Worm (Caenorhabditis elegans) whole organism, young adult: ENCODE measurements around the gene chts-1.

ENCODE experiments used
- C06A6.2 ChIP-seq: fragments of 200-800 bp; sonication (Bioruptor generic); conservative IDR thresholded peaks from 2 replicates; pipeline ENCODE4 v1.3.6; 2022; ENCODE audit warnings: missing genetic modification characterization, missing compliant biosample characterization
- C17E4.6 ChIP-seq: fragments of 200-800 bp; sonication (Bioruptor generic); IDR thresholded peaks from 2 replicates; pipeline ENCODE4 v1.3.6; 2022; ENCODE audit warnings: missing genetic modification reagents, missing genetic modification characterization, missing compliant biosample characterization
- F22D6.2 ChIP-seq: sonication (generic microtip); optimal IDR thresholded peaks from 2 replicates; lab custom pipeline; 2016; ENCODE audit warnings: mild to moderate bottlenecking, missing genetic modification characterization, missing compliant biosample characterization
- F33H1.4 ChIP-seq: fragments of 200-800 bp; sonication (Bioruptor generic); IDR thresholded peaks from 2 replicates; pipeline ENCODE4 v1.3.6; 2022; ENCODE audit warnings: missing genetic modification reagents, missing genetic modification characterization, missing compliant biosample characterization
- F49E8.2 ChIP-seq: sonication (generic microtip); optimal IDR thresholded peaks from 3 replicates; lab custom pipeline; 2017; ENCODE audit warnings: missing genetic modification characterization, mild to moderate bottlenecking, missing compliant biosample characterization, antibody characterized with exemption, moderate library complexity; ENCODE audit not compliant: insufficient read depth
- F57A8.1 ChIP-seq: fragments of 200-800 bp; sonication (Bioruptor generic); optimal IDR thresholded peaks from 2 replicates; lab custom pipeline; 2018; ENCODE audit warnings: mild to moderate bottlenecking, missing genetic modification characterization, moderate library complexity, missing compliant biosample characterization
- F57C9.4 ChIP-seq: sonication (generic microtip); optimal IDR thresholded peaks from 2 replicates; lab custom pipeline; 2017; ENCODE audit warnings: mild to moderate bottlenecking, missing genetic modification characterization, missing compliant biosample characterization
- T07F8.4 ChIP-seq: sonication (generic microtip); optimal IDR thresholded peaks from 2 replicates; lab custom pipeline; 2016; ENCODE audit warnings: mild to moderate bottlenecking, missing genetic modification characterization, moderate library complexity, missing compliant biosample characterization
- T26A5.8 ChIP-seq: sonication (generic microtip); optimal IDR thresholded peaks from 2 replicates; lab custom pipeline; 2016; ENCODE audit warnings: missing genetic modification characterization, missing compliant biosample characterization
- Y53G8AR.9 ChIP-seq: fragments of 200-800 bp; sonication (Bioruptor generic); conservative IDR thresholded peaks from 2 replicates; pipeline ENCODE4 v1.3.6; 2022; ENCODE audit warnings: missing genetic modification reagents, missing genetic modification characterization, missing compliant biosample characterization
- Y79H2A.3 ChIP-seq: fragments of 200-800 bp; sonication (Bioruptor generic); conservative IDR thresholded peaks from 2 replicates; pipeline ENCODE4 v1.3.6; 2022; ENCODE audit warnings: missing genetic modification reagents, missing genetic modification characterization, missing compliant biosample characterization
- Y95B8A.8 ChIP-seq: fragments of 200-800 bp; sonication (Bioruptor generic); IDR thresholded peaks from 2 replicates; pipeline ENCODE4 v1.3.6; 2022; ENCODE audit warnings: missing genetic modification reagents, missing genetic modification characterization, missing compliant biosample characterization
- athp-1 ChIP-seq: sonication (generic microtip); optimal IDR thresholded peaks from 2 replicates; lab custom pipeline; 2017; ENCODE audit warnings: mild to moderate bottlenecking, missing genetic modification characterization, missing compliant biosample characterization
- attf-3 ChIP-seq: fragments of 200-800 bp; sonication (Bioruptor generic); conservative IDR thresholded peaks from 2 replicates; pipeline ENCODE4 v1.3.6; 2022; ENCODE audit warnings: missing genetic modification reagents, missing genetic modification characterization, missing compliant biosample characterization
- attf-5 ChIP-seq: fragments of 200-800 bp; sonication (Bioruptor generic); optimal IDR thresholded peaks from 2 replicates; lab custom pipeline; 2018; ENCODE audit warnings: mild to moderate bottlenecking, missing genetic modification characterization, missing compliant biosample characterization
- ccch-3 ChIP-seq: fragments of 200-800 bp; sonication (Bioruptor generic); optimal IDR thresholded peaks from 2 replicates; lab custom pipeline; 2018; ENCODE audit warnings: mild to moderate bottlenecking, missing genetic modification characterization, missing compliant biosample characterization
- cebp-1 ChIP-seq, 2 experiments: fragments of 200-800 bp in 1 of 2; sonication (Bioruptor generic) in 1 of 2; sonication (generic microtip) in 1 of 2; IDR thresholded peaks in 1 of 2; optimal IDR thresholded peaks in 1 of 2; 2 replicates each; pipeline versions ENCODE4 v1.3.6 to Lab custom; 2017 to 2022; ENCODE audit warnings: missing compliant biosample characterization in 2 of 2, missing genetic modification characterization in 2 of 2, mild to moderate bottlenecking in 1 of 2, missing genetic modification reagents in 1 of 2, moderate library complexity in 1 of 2
- cebp-2 ChIP-seq: fragments of 200-800 bp; sonication (Bioruptor generic); IDR thresholded peaks from 2 replicates; pipeline ENCODE4 v1.3.6; 2022; ENCODE audit warnings: missing genetic modification characterization, missing compliant biosample characterization
- ceh-40 ChIP-seq: fragments of 200-800 bp; sonication (Bioruptor generic); IDR thresholded peaks from 2 replicates; pipeline ENCODE4 v1.3.6; 2022; ENCODE audit warnings: missing genetic modification characterization, missing compliant biosample characterization
- ceh-91 ChIP-seq: fragments of 200-800 bp; sonication (Bioruptor generic); IDR thresholded peaks from 2 replicates; pipeline ENCODE4 v1.3.6; 2022; ENCODE audit warnings: missing genetic modification reagents, missing genetic modification characterization, missing compliant biosample characterization
- dox-1 ChIP-seq: fragments of 200-800 bp; sonication (Bioruptor generic); IDR thresholded peaks from 2 replicates; pipeline ENCODE4 v1.3.6; 2022; ENCODE audit warnings: missing genetic modification reagents, missing genetic modification characterization, missing compliant biosample characterization
- dpl-1 ChIP-seq: fragments of 150-350 bp; optimal IDR thresholded peaks from 2 replicates; lab custom pipeline; 2014; ENCODE audit warnings: missing biosample characterization, missing genetic modification reagents, missing genetic modification characterization
- efl-1 ChIP-seq: fragments of 150-350 bp; optimal IDR thresholded peaks from 2 replicates; lab custom pipeline; 2014; ENCODE audit warnings: missing biosample characterization, missing genetic modification reagents, missing genetic modification characterization
- ekl-4 ChIP-seq: fragments of 200-800 bp; sonication (Bioruptor generic); IDR thresholded peaks from 2 replicates; pipeline ENCODE4 v1.3.6; 2022; ENCODE audit warnings: missing genetic modification reagents, missing genetic modification characterization, missing compliant biosample characterization
- hmg-20 ChIP-seq: fragments of 200-800 bp; sonication (Bioruptor generic); IDR thresholded peaks from 2 replicates; pipeline ENCODE4 v1.3.6; 2022; ENCODE audit warnings: missing genetic modification reagents, missing genetic modification characterization, missing compliant biosample characterization
- lir-1 ChIP-seq: fragments of 200-800 bp; sonication (Bioruptor generic); conservative IDR thresholded peaks from 2 replicates; pipeline ENCODE4 v1.3.6; 2022; ENCODE audit warnings: missing genetic modification reagents, missing genetic modification characterization, missing compliant biosample characterization
- madf-10 ChIP-seq: sonication (generic microtip); optimal IDR thresholded peaks from 2 replicates; lab custom pipeline; 2016; ENCODE audit warnings: mild to moderate bottlenecking, missing genetic modification characterization, missing compliant biosample characterization
- madf-8 ChIP-seq: fragments of 200-800 bp; sonication (Bioruptor generic); conservative IDR thresholded peaks from 2 replicates; pipeline ENCODE4 v1.3.6; 2022; ENCODE audit warnings: missing genetic modification reagents, missing genetic modification characterization, missing compliant biosample characterization
- mel-28 ChIP-seq: sonication (generic microtip); optimal IDR thresholded peaks from 2 replicates; lab custom pipeline; 2016; ENCODE audit warnings: borderline replicate concordance, mild to moderate bottlenecking, missing genetic modification characterization, missing compliant biosample characterization
- mxl-1 ChIP-seq: sonication (generic microtip); optimal IDR thresholded peaks from 2 replicates; lab custom pipeline; 2016; ENCODE audit warnings: missing genetic modification characterization, missing compliant biosample characterization
- nhr-120 ChIP-seq: fragments of 200-800 bp; sonication (Bioruptor generic); IDR thresholded peaks from 2 replicates; pipeline ENCODE4 v1.3.6; 2022; ENCODE audit warnings: missing genetic modification characterization, missing compliant biosample characterization
- nhr-80 ChIP-seq: sonication (generic microtip); optimal IDR thresholded peaks from 2 replicates; lab custom pipeline; 2016; ENCODE audit warnings: missing genetic modification characterization, missing compliant biosample characterization
- rec-8 ChIP-seq, 2 experiments: sonication (generic microtip); optimal IDR thresholded peaks; 2 replicates each; lab custom pipeline; 2016; ENCODE audit warnings: mild to moderate bottlenecking in 2 of 2, missing genetic modification characterization in 2 of 2, missing genetic modification reagents in 2 of 2, missing genotype in 2 of 2, missing biosample characterization in 1 of 2, missing compliant biosample characterization in 1 of 2, moderate library complexity in 1 of 2
- sdz-38 ChIP-seq: sonication (generic microtip); optimal IDR thresholded peaks from 2 replicates; lab custom pipeline; 2016; ENCODE audit warnings: missing genotype, missing genetic modification characterization, missing compliant biosample characterization
- somi-1 ChIP-seq: fragments of 200-800 bp; sonication (Bioruptor generic); optimal IDR thresholded peaks from 2 replicates; lab custom pipeline; 2018; ENCODE audit warnings: mild to moderate bottlenecking, missing genetic modification characterization, missing compliant biosample characterization
- sptf-2 ChIP-seq: fragments of 200-800 bp; sonication (Bioruptor generic); optimal IDR thresholded peaks from 2 replicates; lab custom pipeline; 2018; ENCODE audit warnings: mild to moderate bottlenecking, missing genetic modification characterization, missing compliant biosample characterization
- tbp1 ChIP-seq: fragments of 200-800 bp; sonication (Bioruptor generic); optimal IDR thresholded peaks from 2 replicates; lab custom pipeline; 2018; ENCODE audit warnings: mild to moderate bottlenecking, missing genetic modification characterization, missing compliant biosample characterization
- xnd-1 ChIP-seq: sonication (generic microtip); optimal IDR thresholded peaks from 2 replicates; lab custom pipeline; 2016; ENCODE audit warnings: missing genotype, missing genetic modification reagents, missing genetic modification characterization, missing compliant biosample characterization
- zim-3 ChIP-seq: sonication (generic microtip); optimal IDR thresholded peaks from 2 replicates; lab custom pipeline; 2017; ENCODE audit warnings: mild to moderate bottlenecking, missing genetic modification characterization, moderate library complexity, missing compliant biosample characterization
- ztf-18 ChIP-seq: sonication (generic microtip); optimal IDR thresholded peaks from 2 replicates; lab custom pipeline; 2016; ENCODE audit warnings: missing genotype, mild to moderate bottlenecking, missing genetic modification characterization, missing compliant biosample characterization
- ztf-28 ChIP-seq: fragments of 200-800 bp; sonication (Bioruptor generic); IDR thresholded peaks from 2 replicates; pipeline ENCODE4 v1.3.6; 2022; ENCODE audit warnings: missing genetic modification reagents, missing genetic modification characterization, missing compliant biosample characterization

Gene chts-1

ce11 chrX:7558928-7559455, 39.5 kb upstream of the chts-1 start, which contains the start of the genes PDB1.1 and F08C6.5:
PDB1.1 (minus strand) TSS chrX:7559085.
F08C6.5 (plus strand) TSS chrX:7559405.
- TF ChIP-seq madf-10 (tag; lab: Kevin White, UChicago) (no peak), nhr-80 (peak; percentile 85), dpl-1 (GFP tag; lab: Kevin White, UChicago) (no peak)

ce11 chrX:7554326-7554725, 34.9 kb upstream of the chts-1 start, which contains the start of gene F46C8.8:
F46C8.8 (minus strand) TSS chrX:7554426.
- TF ChIP-seq tbp1 (GFP tag; lab: Kevin White, UChicago): no peak
- TF ChIP-seq hmg-20: no peak
- TF ChIP-seq sdz-38: no peak
- no peak for TF ChIP-seq T07F8.4 (tag; lab: Kevin White, UChicago)
- no peak for TF ChIP-seq ccch-3 (GFP tag; lab: Kevin White, UChicago)
- no peak for TF ChIP-seq C06A6.2 (GFP tag; lab: Robert Waterston, UW)
- no peak for TF ChIP-seq ztf-18 (tag; lab: Kevin White, UChicago)
- no peak for TF ChIP-seq ceh-40
- TF ChIP-seq attf-5 (GFP tag; lab: Kevin White, UChicago): no peak
- no peak for TF ChIP-seq F22D6.2 (tag; lab: Kevin White, UChicago)
- no peak for TF ChIP-seq zim-3
- no peak for TF ChIP-seq somi-1 (GFP tag; lab: Kevin White, UChicago)
- no peak for TF ChIP-seq cebp-2 (GFP tag; lab: Robert Waterston, UW)
- no peak for TF ChIP-seq F57A8.1 (GFP tag; lab: Kevin White, UChicago)

ce11 chrX:7553331-7553730, 33.9 kb upstream of the chts-1 start:
- TF ChIP-seq mel-28 (tag; lab: Kevin White, UChicago) (no peak), ztf-28 (no peak), ekl-4 (GFP tag; lab: Robert Waterston, UW) (no peak), C17E4.6 (GFP tag; lab: Robert Waterston, UW) (no peak), T26A5.8 (tag; lab: Kevin White, UChicago) (no peak), Y79H2A.3 (no peak), zim-3 (no peak), nhr-120 (GFP tag; lab: Robert Waterston, UW) (no peak), T07F8.4 (tag; lab: Kevin White, UChicago) (no peak), madf-8 (no peak), F57C9.4 (tag; lab: Kevin White, UChicago) (no peak), cebp-1 (GFP tag; IDR thresholded peaks at IDR 0.05; lab: Robert Waterston, UW) (no peak), cebp-1 (tag; optimal IDR thresholded peaks at IDR 0.05; lab: Kevin White, UChicago) (no peak), ceh-91 (GFP tag; lab: Robert Waterston, UW) (no peak), ztf-18 (tag; lab: Kevin White, UChicago) (no peak), hmg-20 (no peak), athp-1 (tag; lab: Kevin White, UChicago) (no peak), efl-1 (GFP tag; lab: Kevin White, UChicago) (no peak), rec-8 (tag; optimal IDR thresholded peaks at IDR 0.05; lab: Kevin White, UChicago) (no peak), xnd-1 (tag; lab: Kevin White, UChicago) (no peak), sptf-2 (GFP tag; lab: Kevin White, UChicago) (no peak)

ce11 chrX:7550452-7550851, 31.0 kb upstream of the chts-1 start:
- no peak for TF ChIP-seq Y95B8A.8
- no peak for TF ChIP-seq F57A8.1 (GFP tag; lab: Kevin White, UChicago)
- no peak for TF ChIP-seq tbp1 (GFP tag; lab: Kevin White, UChicago)
- TF ChIP-seq efl-1 (GFP tag; lab: Kevin White, UChicago): no peak
- TF ChIP-seq F49E8.2 (tag; lab: Kevin White, UChicago): no peak
- no peak for TF ChIP-seq dox-1 (GFP tag; lab: Robert Waterston, UW)
- TF ChIP-seq lir-1 (GFP tag; lab: Robert Waterston, UW): no peak
- TF ChIP-seq T07F8.4 (tag; lab: Kevin White, UChicago): no peak
- TF ChIP-seq rec-8 (tag; optimal IDR thresholded peaks at IDR 0.05; lab: Kevin White, UChicago): no peak
- no peak for TF ChIP-seq ztf-18 (tag; lab: Kevin White, UChicago)
- TF ChIP-seq F33H1.4: no peak
- TF ChIP-seq mxl-1 (tag; lab: Kevin White, UChicago): no peak
- no peak for TF ChIP-seq Y53G8AR.9
- no peak for TF ChIP-seq sdz-38
- no peak for TF ChIP-seq attf-3
- no peak for TF ChIP-seq Y79H2A.3
